Fruit fly (Drosophila melanogaster): ENCODE results near the gene Lsp1beta.

The Lsp1beta gene

DNA sequence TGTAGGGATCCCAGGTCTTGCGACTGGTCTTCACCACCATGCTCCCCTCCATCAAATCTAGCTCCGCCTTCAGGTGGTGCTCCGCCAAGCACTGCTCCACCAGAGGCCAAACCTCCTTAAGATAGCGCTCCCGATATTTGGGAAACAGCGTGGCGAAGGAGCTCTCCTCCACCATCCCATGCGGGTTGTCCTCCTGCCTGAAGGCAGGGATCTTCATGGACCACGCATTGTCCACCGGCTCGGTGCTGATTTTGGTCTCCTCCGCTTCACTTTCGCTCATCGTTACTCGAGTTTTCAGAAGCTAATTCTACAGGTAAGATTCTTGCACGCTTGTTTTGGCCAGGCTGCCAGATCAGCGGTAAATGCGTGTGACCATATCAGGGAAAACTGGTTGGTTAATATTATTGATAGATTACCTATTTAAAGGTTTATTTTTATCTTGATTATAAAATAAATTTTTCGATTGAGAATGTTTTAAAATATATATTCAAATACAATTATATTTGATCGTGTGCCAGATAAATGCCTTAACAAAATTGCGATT lies 28.7 kb upstream of the Lsp1beta start, which contains the start of gene dbe (continued):
- no peak for TF ChIP-seq shn (GFP tag; optimal IDR thresholded peaks at IDR 0.05)
- no peak for TF ChIP-seq fu2 (GFP tag; optimal IDR thresholded peaks at IDR 0.05)
- no peak for TF ChIP-seq onecut (GFP tag; IDR thresholded peaks at IDR 0.05)
- TF ChIP-seq Elba2 (GFP tag; optimal IDR thresholded peaks at IDR 0.05): no peak
- TF ChIP-seq az2 (GFP tag; optimal IDR thresholded peaks at IDR 0.05): no peak
- TF ChIP-seq Spps (tag; optimal IDR thresholded peaks at IDR 0.05): no peak
- no peak for TF ChIP-seq amos (GFP tag; IDR thresholded peaks at IDR 0.05; ENCODE audit: partially characterized antibody)
- TF ChIP-seq HHEX (GFP tag; optimal IDR thresholded peaks at IDR 0.05): no peak
- no peak for TF ChIP-seq CG17186 (GFP tag; optimal IDR thresholded peaks at IDR 0.05)
- no peak for TF ChIP-seq CG6854 (GFP tag; optimal IDR thresholded peaks at IDR 0.05)
- no peak for TF ChIP-seq Antp (GFP tag; optimal IDR thresholded peaks at IDR 0.05)
- TF ChIP-seq CG11398 (GFP tag; optimal IDR thresholded peaks at IDR 0.05): no peak
- no peak for TF ChIP-seq CG18476 (GFP tag; optimal IDR thresholded peaks at IDR 0.05)
- no peak for TF ChIP-seq CG12236 (GFP tag; optimal IDR thresholded peaks at IDR 0.05)
- TF ChIP-seq vvl (GFP tag; IDR thresholded peaks at IDR 0.05): peak; percentile 25; the same call in 1 of the 2 replicates
- no peak for TF ChIP-seq tll (GFP tag; optimal IDR thresholded peaks at IDR 0.05)
- TF ChIP-seq gcm (GFP tag; optimal IDR thresholded peaks at IDR 0.05): no peak
- TF ChIP-seq Nf-YC (tag; optimal IDR thresholded peaks at IDR 0.05): no peak
- no peak for TF ChIP-seq sisA (GFP tag; IDR thresholded peaks at IDR 0.05)
- TF ChIP-seq CG6765 (GFP tag; optimal IDR thresholded peaks at IDR 0.05): no peak
- TF ChIP-seq pan (optimal IDR thresholded peaks at IDR 0.05): no peak
- TF ChIP-seq pan (GFP tag; optimal IDR thresholded peaks at IDR 0.05 in 1 of 2, IDR thresholded peaks at IDR 0.05 in 1 of 2): no peak
- TF ChIP-seq fd3F (GFP tag; optimal IDR thresholded peaks at IDR 0.05): no peak
- no peak for TF ChIP-seq CG11695 (GFP tag; IDR thresholded peaks at IDR 0.05)
- TF ChIP-seq stwl (tag; optimal IDR thresholded peaks at IDR 0.05): peak; percentile 24
- peak; percentile 58 for TF ChIP-seq CG9932 (GFP tag; IDR thresholded peaks at IDR 0.05)
- no peak for TF ChIP-seq HLHmδ (GFP tag; optimal IDR thresholded peaks at IDR 0.05)
- no peak for TF ChIP-seq CG4820 (GFP tag; optimal IDR thresholded peaks at IDR 0.05)
- TF ChIP-seq Gug (GFP tag; IDR thresholded peaks at IDR 0.05): no peak
- 0 out of 3 replicates have a peak, but pooled peaks have one; percentile 30 for TF ChIP-seq CG34422 (GFP tag; IDR thresholded peaks at IDR 0.05)
- peak; percentile 37 for TF ChIP-seq pzg (GFP tag; optimal IDR thresholded peaks at IDR 0.05)
- TF ChIP-seq crol (GFP tag; IDR thresholded peaks at IDR 0.05): no peak
- no peak for TF ChIP-seq dysf (GFP tag; IDR thresholded peaks at IDR 0.05)
- TF ChIP-seq CG8281 (tag; optimal IDR thresholded peaks at IDR 0.05): no peak
- no peak for TF ChIP-seq sens (GFP tag)
- TF ChIP-seq CG12071 (GFP tag; optimal IDR thresholded peaks at IDR 0.05): no peak
- TF ChIP-seq Mes4 (GFP tag; optimal IDR thresholded peaks at IDR 0.05): no peak
- no peak for TF ChIP-seq mld (GFP tag; IDR thresholded peaks at IDR 0.05; ENCODE audit: partially characterized antibody)
- no peak for TF ChIP-seq esg (GFP tag; conservative IDR thresholded peaks at IDR 0.05)
- TF ChIP-seq slbo (GFP tag; IDR thresholded peaks at IDR 0.05): peak; percentile 66
- TF ChIP-seq CG9727 (GFP tag; optimal IDR thresholded peaks at IDR 0.05): no peak
- no peak for TF ChIP-seq CG1602 (GFP tag; optimal IDR thresholded peaks at IDR 0.05)
- TF ChIP-seq CG17328 (GFP tag; IDR thresholded peaks at IDR 0.05): no peak
- TF ChIP-seq insv (GFP tag; optimal IDR thresholded peaks at IDR 0.05): no peak
- peak; percentile 7 for TF ChIP-seq Chrac-16 (GFP tag; optimal IDR thresholded peaks at IDR 0.05)
- no peak for TF ChIP-seq CG12155 (GFP tag; optimal IDR thresholded peaks at IDR 0.05)
- TF ChIP-seq croc (GFP tag; conservative IDR thresholded peaks at IDR 0.05): no peak
- no peak for TF ChIP-seq D19B (GFP tag; optimal IDR thresholded peaks at IDR 0.05)
- 0 out of 2 replicates have a peak, but pooled peaks have one; percentile 18 for TF ChIP-seq CG32532 (GFP tag; IDR thresholded peaks at IDR 0.05)
- no peak for TF ChIP-seq aop (GFP tag; IDR thresholded peaks at IDR 0.05)
- no peak for TF ChIP-seq CG10209 (GFP tag; optimal IDR thresholded peaks at IDR 0.05)
- TF ChIP-seq C15 (GFP tag; IDR thresholded peaks at IDR 0.05): no peak

Data from whole organism, embryonic.